Fruit fly (Drosophila melanogaster) whole organism, embryonic: ENCODE measurements around the gene CG3149.

ENCODE experiments used
- Asciz ChIP-seq: fragments of 200-800 bp; sonication (Bioruptor generic); optimal IDR thresholded peaks from 2 replicates; lab custom pipeline; 2017; ENCODE audit warnings: missing biosample characterization, mild to moderate bottlenecking, missing genetic modification characterization, missing genetic modification reagents
- Blimp-1 ChIP-seq: fragments of 200-800 bp; sonication (Bioruptor generic); optimal IDR thresholded peaks from 3 replicates; lab custom pipeline; 2018; ENCODE audit warnings: missing biosample characterization, missing genetic modification characterization, mild to moderate bottlenecking, moderate library complexity, missing genetic modification reagents
- C15 ChIP-seq: fragments of 200-800 bp; sonication (Bioruptor generic); IDR thresholded peaks from 3 replicates; pipeline ENCODE4 v1.3.6; 2022; ENCODE audit warnings: missing biosample characterization, missing genetic modification characterization
- CG10462 ChIP-seq: fragments of 200-800 bp; sonication (Bioruptor generic); optimal IDR thresholded peaks from 2 replicates; lab custom pipeline; 2016; ENCODE audit warnings: missing biosample characterization, missing genetic modification characterization
- CG11456 ChIP-seq: fragments of 200-800 bp; sonication (Bioruptor generic); IDR thresholded peaks from 3 replicates; pipeline ENCODE4 v1.3.6; 2022; ENCODE audit warnings: missing biosample characterization, missing genetic modification characterization
- CG12155 ChIP-seq: fragments of 200-800 bp; sonication (Bioruptor generic); optimal IDR thresholded peaks from 3 replicates; lab custom pipeline; 2016; ENCODE audit warnings: missing biosample characterization, missing genetic modification characterization
- CG12299 ChIP-seq: fragments of 200-800 bp; sonication (Bioruptor generic); optimal IDR thresholded peaks from 2 replicates; lab custom pipeline; 2018; ENCODE audit warnings: missing biosample characterization, mild to moderate bottlenecking, missing genetic modification characterization
- CG12659 ChIP-seq: fragments of 200-800 bp; sonication (Bioruptor generic); optimal IDR thresholded peaks from 3 replicates; lab custom pipeline; 2017; ENCODE audit warnings: mild to moderate bottlenecking, missing biosample characterization, missing genetic modification reagents, missing genetic modification characterization
- CG13424 ChIP-seq: fragments of 200-800 bp; sonication (Bioruptor generic); optimal IDR thresholded peaks from 2 replicates; lab custom pipeline; 2019; ENCODE audit warnings: missing biosample characterization, mild to moderate bottlenecking, missing genetic modification characterization, moderate library complexity
- CG17385 ChIP-seq: fragments of 200-800 bp; sonication (Bioruptor generic); optimal IDR thresholded peaks from 3 replicates; lab custom pipeline; 2018; ENCODE audit warnings: missing biosample characterization, mild to moderate bottlenecking, missing genetic modification characterization
- CG17802 ChIP-seq: fragments of 200-800 bp; sonication (Bioruptor generic); optimal IDR thresholded peaks from 2 replicates; lab custom pipeline; 2018; ENCODE audit warnings: missing biosample characterization, mild to moderate bottlenecking, missing genetic modification characterization, moderate library complexity
- CG18476 ChIP-seq: fragments of 200-800 bp; sonication (Bioruptor generic); optimal IDR thresholded peaks from 2 replicates; lab custom pipeline; 2016; ENCODE audit warnings: missing biosample characterization, mild to moderate bottlenecking, missing genetic modification characterization
- CG18599 ChIP-seq: fragments of 200-800 bp; sonication (Bioruptor generic); optimal IDR thresholded peaks from 3 replicates; lab custom pipeline; 2017; ENCODE audit warnings: missing biosample characterization, missing genetic modification characterization, mild to moderate bottlenecking, moderate library complexity, missing genetic modification reagents
- CG2875 ChIP-seq: fragments of 200-800 bp; sonication (Bioruptor generic); optimal IDR thresholded peaks from 2 replicates; lab custom pipeline; 2017; ENCODE audit warnings: missing biosample characterization, mild to moderate bottlenecking, missing genetic modification characterization, missing genetic modification reagents
- CG31388 ChIP-seq: fragments of 200-800 bp; sonication (Bioruptor generic); optimal IDR thresholded peaks from 2 replicates; lab custom pipeline; 2016; ENCODE audit warnings: missing biosample characterization, missing genetic modification characterization
- CG32767 ChIP-seq: fragments of 200-800 bp; sonication (Bioruptor generic); IDR thresholded peaks from 2 replicates; pipeline ENCODE4 v1.3.6; 2022; ENCODE audit warnings: missing biosample characterization, missing genetic modification characterization
- CG3407 ChIP-seq: fragments of 200-800 bp; sonication (Bioruptor generic); optimal IDR thresholded peaks from 2 replicates; lab custom pipeline; 2018; ENCODE audit warnings: missing biosample characterization, mild to moderate bottlenecking, missing genetic modification characterization
- CG3847 ChIP-seq: fragments of 200-800 bp; sonication (Bioruptor generic); IDR thresholded peaks from 2 replicates; pipeline ENCODE4 v1.3.6; 2022; ENCODE audit warnings: missing biosample characterization, missing genetic modification characterization
- CG7271 ChIP-seq: fragments of 200-800 bp; sonication (Bioruptor generic); optimal IDR thresholded peaks from 2 replicates; lab custom pipeline; 2018; ENCODE audit warnings: missing biosample characterization, mild to moderate bottlenecking, missing genetic modification characterization, moderate library complexity
- CG7556 ChIP-seq: fragments of 200-800 bp; sonication (Bioruptor generic); optimal IDR thresholded peaks from 2 replicates; lab custom pipeline; 2017; ENCODE audit warnings: missing biosample characterization, mild to moderate bottlenecking, missing genetic modification characterization
- CG7963 ChIP-seq: fragments of 200-800 bp; sonication (Bioruptor generic); IDR thresholded peaks from 3 replicates; pipeline ENCODE4 v1.3.6; 2022; ENCODE audit warnings: missing biosample characterization, missing genetic modification characterization; ENCODE audit not compliant: partially characterized antibody
- CG8359 ChIP-seq: fragments of 200-800 bp; sonication (Bioruptor generic); optimal IDR thresholded peaks from 2 replicates; lab custom pipeline; 2017; ENCODE audit warnings: missing biosample characterization, mild to moderate bottlenecking, missing genetic modification characterization, borderline replicate concordance
- Dbx ChIP-seq: fragments of 200-800 bp; sonication (Bioruptor generic); IDR thresholded peaks from 3 replicates; pipeline ENCODE4 v1.3.6; 2022; ENCODE audit warnings: missing biosample characterization, missing genetic modification characterization
- Dip3 ChIP-seq: fragments of 200-800 bp; sonication (Bioruptor generic); optimal IDR thresholded peaks from 3 replicates; lab custom pipeline; 2016; ENCODE audit warnings: missing biosample characterization, missing genetic modification characterization
- HHEX ChIP-seq: fragments of 200-800 bp; sonication (Bioruptor generic); optimal IDR thresholded peaks from 3 replicates; lab custom pipeline; 2017; ENCODE audit warnings: missing biosample characterization, mild to moderate bottlenecking, missing genetic modification characterization, missing genetic modification reagents
- Hand ChIP-seq: fragments of 200-800 bp; sonication (Bioruptor generic); optimal IDR thresholded peaks from 2 replicates; lab custom pipeline; 2017; ENCODE audit warnings: mild to moderate bottlenecking, missing biosample characterization, missing genetic modification reagents, missing genetic modification characterization
- Hey ChIP-seq: fragments of 200-800 bp; sonication (Bioruptor generic); optimal IDR thresholded peaks from 3 replicates; lab custom pipeline; 2018; ENCODE audit warnings: missing biosample characterization, mild to moderate bottlenecking, missing genetic modification characterization
- Hr78 ChIP-seq, 2 experiments: fragments of 200-800 bp in 1 of 2; fragments of >200 bp in 1 of 2; sonication (Bioruptor generic) in 1 of 2; optimal IDR thresholded peaks; 2 replicates each; lab custom pipeline; 2017 to 2019; ENCODE audit warnings: missing biosample characterization in 2 of 2, missing genetic modification characterization in 2 of 2, mild to moderate bottlenecking in 1 of 2, moderate library complexity in 1 of 2
- Lpt ChIP-seq: fragments of >200 bp; optimal IDR thresholded peaks from 2 replicates; lab custom pipeline; 2018; ENCODE audit warnings: missing biosample characterization, missing genetic modification characterization
- Med ChIP-seq: fragments of 200-800 bp; sonication (Bioruptor generic); peaks from one replicate; lab custom pipeline; 2016; ENCODE audit warnings: missing biosample characterization, missing genetic modification characterization, mild to moderate bottlenecking, inconsistent platforms, moderate library complexity
- NC2β ChIP-seq: fragments of 200-800 bp; sonication (Bioruptor generic); optimal IDR thresholded peaks from 2 replicates; lab custom pipeline; 2016; ENCODE audit warnings: missing biosample characterization, missing genetic modification characterization
- NFAT ChIP-seq: fragments of 200-800 bp; sonication (Bioruptor generic); IDR thresholded peaks from 2 replicates; pipeline ENCODE4 v1.3.6; 2022; ENCODE audit warnings: missing biosample characterization, missing genetic modification characterization
- Sox100B ChIP-seq: fragments of 200-800 bp; sonication (Bioruptor generic); optimal IDR thresholded peaks from 3 replicates; lab custom pipeline; 2018; ENCODE audit warnings: missing biosample characterization, mild to moderate bottlenecking, missing genetic modification characterization
- Spps ChIP-seq: fragments of 200-800 bp; sonication (Bioruptor generic); optimal IDR thresholded peaks from 2 replicates; lab custom pipeline; 2018; ENCODE audit warnings: missing biosample characterization, mild to moderate bottlenecking, missing genetic modification characterization
- bcd ChIP-seq: fragments of 200-800 bp; sonication (Bioruptor generic); optimal IDR thresholded peaks from 2 replicates; lab custom pipeline; 2017; ENCODE audit warnings: missing biosample characterization, mild to moderate bottlenecking, missing genetic modification characterization
- ci ChIP-seq: fragments of 200-800 bp; sonication (Bioruptor generic); IDR thresholded peaks from 3 replicates; pipeline ENCODE4 v1.3.6; 2022; ENCODE audit warnings: missing biosample characterization, missing genetic modification characterization
- croc ChIP-seq: fragments of 200-800 bp; sonication (Bioruptor generic); conservative IDR thresholded peaks from 3 replicates; pipeline ENCODE4 v1.3.6; 2022; ENCODE audit warnings: missing biosample characterization, missing genetic modification characterization
- crol ChIP-seq: fragments of 200-800 bp; sonication (Bioruptor generic); IDR thresholded peaks from 2 replicates; pipeline ENCODE4 v1.3.6; 2022; ENCODE audit warnings: missing biosample characterization, missing genetic modification characterization
- ems ChIP-seq: fragments of 200-800 bp; sonication (Bioruptor generic); optimal IDR thresholded peaks from 3 replicates; lab custom pipeline; 2016; ENCODE audit warnings: missing biosample characterization, missing genetic modification characterization
- gcm ChIP-seq: fragments of 200-800 bp; sonication (Bioruptor generic); optimal IDR thresholded peaks from 2 replicates; lab custom pipeline; 2019; ENCODE audit warnings: missing biosample characterization, mild to moderate bottlenecking, missing genetic modification characterization, moderate library complexity
- kni ChIP-seq: fragments of 200-800 bp; sonication (Bioruptor generic); optimal IDR thresholded peaks from 3 replicates; lab custom pipeline; 2017; ENCODE audit warnings: mild to moderate bottlenecking, missing biosample characterization, missing genetic modification reagents, missing genetic modification characterization
- lola ChIP-seq, 3 experiments: fragments of >200 bp in 2 of 3; fragments of 200-800 bp in 1 of 3; sonication (Bioruptor generic) in 1 of 3; optimal IDR thresholded peaks; 2 replicates each; lab custom pipeline; 2017 to 2019; ENCODE audit warnings: missing biosample characterization in 3 of 3, missing genetic modification characterization in 3 of 3, mild to moderate bottlenecking in 1 of 3, moderate library complexity in 1 of 3
- mirr ChIP-seq: fragments of 200-800 bp; sonication (Bioruptor generic); optimal IDR thresholded peaks from 3 replicates; lab custom pipeline; 2018; ENCODE audit warnings: missing biosample characterization, mild to moderate bottlenecking, missing genetic modification characterization
- nerfin-1 ChIP-seq: fragments of 200-800 bp; sonication (Bioruptor generic); optimal IDR thresholded peaks from 3 replicates; lab custom pipeline; 2019; ENCODE audit warnings: missing biosample characterization, mild to moderate bottlenecking, missing genetic modification characterization, moderate library complexity
- rib ChIP-seq: fragments of 200-800 bp; sonication (Bioruptor generic); IDR thresholded peaks from 2 replicates; pipeline ENCODE4 v1.3.6; 2022; ENCODE audit warnings: missing biosample characterization, missing genetic modification characterization
- sens ChIP-seq: fragments of 200-800 bp; sonication (Bioruptor generic); peaks from one replicate; lab custom pipeline; 2016; ENCODE audit warnings: missing biosample characterization, missing genetic modification characterization
- sisA ChIP-seq: fragments of 200-800 bp; sonication (Bioruptor generic); IDR thresholded peaks from 2 replicates; pipeline ENCODE4 v1.3.6; 2022; ENCODE audit warnings: missing biosample characterization, missing genetic modification characterization
- slou ChIP-seq: fragments of 200-800 bp; sonication (Bioruptor generic); optimal IDR thresholded peaks from 3 replicates; lab custom pipeline; 2016; ENCODE audit warnings: missing biosample characterization, missing genetic modification characterization
- ssp ChIP-seq: fragments of 200-800 bp; sonication (Bioruptor generic); IDR thresholded peaks from 2 replicates; pipeline ENCODE4 v1.3.6; 2022; ENCODE audit warnings: missing biosample characterization, missing genetic modification characterization
- z ChIP-seq: fragments of 200-800 bp; sonication (Bioruptor generic); IDR thresholded peaks from 3 replicates; pipeline ENCODE4 v1.3.6; 2022; ENCODE audit warnings: missing biosample characterization, missing genetic modification characterization
- zfh1 ChIP-seq: fragments of 200-800 bp; sonication (Bioruptor generic); IDR thresholded peaks from 3 replicates; pipeline ENCODE4 v1.3.6; 2022; ENCODE audit warnings: missing biosample characterization, missing genetic modification characterization

CG3149 gene

dm6 chrX:5678178-5678470 is 16.9 kb downstream of the CG3149 start (continued):
- TF ChIP-seq ssp (GFP tag; lab: Robert Waterston, UW) (no peak), CG17802 (tag; lab: Kevin White, UChicago) (no peak), Hr78 (GFP tag; optimal IDR thresholded peaks at IDR 0.05; lab: Kevin White, UChicago) (no peak), CG7556 (GFP tag; lab: Kevin White, UChicago) (peak; percentile 63), CG3847 (no peak), CG12659 (no peak), bcd (no peak), HHEX (GFP tag; lab: Kevin White, UChicago) (peak; percentile 31), CG3407 (GFP tag; lab: Kevin White, UChicago) (no peak), mirr (GFP tag; lab: Kevin White, UChicago) (no peak), gcm (GFP tag; lab: Kevin White, UChicago) (no peak), CG10462 (GFP tag; lab: Kevin White, UChicago) (no peak), CG12299 (tag; lab: Kevin White, UChicago) (no peak), kni (GFP tag; lab: Kevin White, UChicago) (peak; percentile 6), Hand (GFP tag; lab: Kevin White, UChicago) (no peak), CG8359 (GFP tag; lab: Kevin White, UChicago) (no peak), Med (peak; percentile 59), NC2β (GFP tag; lab: Kevin White, UChicago) (peak; percentile 11), CG32767 (GFP tag; lab: Robert Waterston, UW) (no peak), CG18599 (peak; percentile 14), CG17385 (GFP tag; lab: Kevin White, UChicago) (no peak), Hey (no peak), ems (no peak), slou (GFP tag; lab: Kevin White, UChicago) (no peak), Dip3 (GFP tag; lab: Kevin White, UChicago) (no peak), sisA (GFP tag; lab: Robert Waterston, UW) (no peak), lola (GFP tag; optimal IDR thresholded peaks at IDR 0.05; lab: Kevin White, UChicago) (no peak), croc (GFP tag; lab: Robert Waterston, UW) (0 out of 3 replicates have a peak, but pooled peaks have one; percentile 10), ci (GFP tag; lab: Robert Waterston, UW) (no peak), NFAT (GFP tag; lab: Robert Waterston, UW) (no peak), z (GFP tag; lab: Robert Waterston, UW) (no peak; the same call in 2 of the 3 replicates), Asciz (GFP tag; lab: Kevin White, UChicago) (peak; percentile 48), rib (GFP tag; lab: Robert Waterston, UW) (no peak), C15 (GFP tag; lab: Robert Waterston, UW) (0 out of 3 replicates have a peak, but pooled peaks have one; percentile 3), CG2875 (GFP tag; lab: Kevin White, UChicago) (no peak), nerfin-1 (tag; lab: Kevin White, UChicago) (no peak), sens (GFP tag; lab: Kevin White, UChicago) (no peak), zfh1 (GFP tag; lab: Robert Waterston, UW) (no peak), CG12155 (GFP tag; lab: Kevin White, UChicago) (no peak), crol (GFP tag; lab: Robert Waterston, UW) (no peak), Sox100B (peak; percentile 68), CG7271 (no peak), CG18476 (GFP tag; lab: Kevin White, UChicago) (no peak), Lpt (GFP tag; lab: Kevin White, UChicago) (no peak), CG13424 (no peak), Dbx (no peak), Blimp-1 (GFP tag; lab: Kevin White, UChicago) (no peak), Spps (tag; lab: Kevin White, UChicago) (no peak), CG31388 (GFP tag; lab: Kevin White, UChicago) (no peak), CG11456 (GFP tag; lab: Robert Waterston, UW) (no peak), CG7963 (GFP tag; lab: Robert Waterston, UW) (no peak)
